Fruit fly (Drosophila melanogaster): Measurements from ENCODE around the gene Fife.

dm6 chr3L:2608825-2609224, 102.7 kb downstream of the Fife start:
- no peak for TF ChIP-seq psq (optimal IDR thresholded peaks at IDR 0.05)
- TF ChIP-seq Myc (optimal IDR thresholded peaks at IDR 0.05): no peak
- no peak for TF ChIP-seq h (optimal IDR thresholded peaks at IDR 0.05)
- TF ChIP-seq insv (optimal IDR thresholded peaks at IDR 0.05): no peak
- TF ChIP-seq Sin3A (optimal IDR thresholded peaks at IDR 0.05): no peak
- no peak for TF ChIP-seq ttk (optimal IDR thresholded peaks at IDR 0.05)
